Fruit fly (Drosophila melanogaster) S2 (cell line): ENCODE measurements around the gene stx.

ENCODE experiments used
- CG8478 ChIP-seq: fragments of >200 bp; optimal IDR thresholded peaks from 2 replicates; lab custom pipeline; 2018
- CTCF ChIP-seq, 2 experiments: fragments of >200 bp; optimal IDR thresholded peaks; 2 replicates each; lab custom pipeline; 2018

DNA sequence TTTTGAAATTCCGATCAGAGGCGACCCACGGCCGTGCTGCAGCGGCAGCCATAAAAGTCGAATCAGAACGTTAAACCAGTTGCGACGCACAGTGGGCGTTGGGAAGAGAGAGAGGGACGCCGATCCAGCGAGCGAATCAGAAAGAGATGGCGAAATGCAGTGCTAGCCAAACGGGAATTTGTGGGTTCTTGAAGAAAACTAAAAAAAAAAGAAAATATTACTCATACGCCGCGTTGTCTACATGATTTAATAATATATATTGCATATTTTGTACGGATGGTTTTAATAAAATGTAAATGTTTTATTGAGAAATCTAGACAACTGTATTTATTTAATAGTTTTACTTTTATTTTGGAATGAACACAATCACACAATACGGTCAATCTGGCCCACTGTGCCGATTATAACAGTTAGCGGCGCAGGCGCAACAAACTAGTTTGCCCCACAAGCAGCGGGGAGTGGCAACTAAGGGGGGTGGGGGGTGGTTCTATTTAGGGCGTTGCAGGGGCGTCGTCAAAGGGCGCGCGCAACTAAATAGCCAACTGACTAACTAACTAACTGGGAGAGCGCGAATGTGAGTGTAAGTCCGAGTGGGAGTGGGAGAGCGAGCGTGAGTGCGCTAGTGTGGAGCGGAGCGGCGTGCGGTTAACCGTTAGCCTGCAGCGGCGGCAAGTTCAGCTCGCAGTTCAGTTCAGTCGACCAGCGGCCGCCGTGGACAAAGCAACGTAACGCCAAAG lies 27.3 kb upstream of the stx start, which contains the start of gene CG15211:
- no peak for TF ChIP-seq CG8478 (lab: Kevin White, UChicago)
- TF ChIP-seq CTCF (optimal IDR thresholded peaks at IDR 0.05; lab: Kevin White, UChicago) = no peak
